Fruit fly (Drosophila melanogaster) whole organism, adult: ENCODE results near the gene RpL17.

Experiments
- CG14711 ChIP-seq: fragments of 200-800 bp; sonication (Bioruptor generic); optimal IDR thresholded peaks from 2 replicates; lab custom pipeline; 2018; ENCODE audit warnings: missing biosample characterization, mild to moderate bottlenecking, missing genetic modification characterization, moderate library complexity
- CG1620 ChIP-seq: fragments of 200-800 bp; sonication (Bioruptor generic); optimal IDR thresholded peaks from 2 replicates; lab custom pipeline; 2016; ENCODE audit warnings: missing biosample characterization, missing genetic modification characterization
- CG33017 ChIP-seq: fragments of 200-800 bp; sonication (Bioruptor generic); optimal IDR thresholded peaks from 2 replicates; lab custom pipeline; 2018; ENCODE audit warnings: missing biosample characterization, mild to moderate bottlenecking, missing genetic modification characterization, moderate library complexity
- CG7101 ChIP-seq: fragments of 200-800 bp; sonication (Bioruptor generic); optimal IDR thresholded peaks from 2 replicates; lab custom pipeline; 2018; ENCODE audit warnings: missing biosample characterization, mild to moderate bottlenecking, missing genetic modification characterization, moderate library complexity
- Hr96 ChIP-seq: fragments of 200-800 bp; sonication (Bioruptor generic); optimal IDR thresholded peaks from 2 replicates; lab custom pipeline; 2016; ENCODE audit warnings: missing biosample characterization, missing genetic modification characterization
- bab1 ChIP-seq: fragments of 200-800 bp; sonication (Bioruptor generic); optimal IDR thresholded peaks from 3 replicates; lab custom pipeline; 2019; ENCODE audit warnings: missing biosample characterization, mild to moderate bottlenecking, missing genetic modification characterization, moderate library complexity
- cic ChIP-seq: fragments of 200-800 bp; sonication (Bioruptor generic); optimal IDR thresholded peaks from 2 replicates; lab custom pipeline; 2017; ENCODE audit warnings: missing biosample characterization, mild to moderate bottlenecking, missing genetic modification characterization, moderate library complexity
- kay ChIP-seq: fragments of 200-800 bp; sonication (Bioruptor generic); peaks from one replicate; lab custom pipeline; 2016; ENCODE audit warnings: missing biosample characterization, missing genetic modification characterization, borderline replicate concordance
- ovo ChIP-seq: fragments of 200-800 bp; sonication (Bioruptor generic); optimal IDR thresholded peaks from 2 replicates; lab custom pipeline; 2016; ENCODE audit warnings: missing biosample characterization, missing genetic modification characterization
- tj ChIP-seq: fragments of 200-800 bp; sonication (Bioruptor generic); optimal IDR thresholded peaks from 3 replicates; lab custom pipeline; 2017; ENCODE audit warnings: missing biosample characterization, mild to moderate bottlenecking, missing genetic modification characterization, moderate library complexity

- TF ChIP-seq Hr96 (GFP tag; lab: Kevin White, UChicago) (no peak), tj (GFP tag; lab: Kevin White, UChicago) (no peak), cic (GFP tag; lab: Kevin White, UChicago) (no peak), bab1 (GFP tag; lab: Kevin White, UChicago) (no peak), CG33017 (tag; lab: Kevin White, UChicago) (no peak), CG1620 (GFP tag; lab: Kevin White, UChicago) (no peak), kay (GFP tag; lab: Kevin White, UChicago) (no peak), CG7101 (tag; lab: Kevin White, UChicago) (no peak), CG14711 (tag; lab: Kevin White, UChicago) (no peak), ovo (no peak)
Measured at dm6 chrX:6776274-6776673, 32.2 kb upstream of the RpL17 start.
